Worm (Caenorhabditis elegans) whole organism, late embryonic: ENCODE results near the gene T14B4.19.

Source experiments
- C38D4.7 ChIP-seq: fragments of 200-800 bp; sonication (Bioruptor generic); optimal IDR thresholded peaks from 2 replicates; lab custom pipeline; 2018; ENCODE audit warnings: mild to moderate bottlenecking, missing genetic modification characterization, moderate library complexity, missing compliant biosample characterization
- K09A11.1 ChIP-seq: sonication (generic microtip); optimal IDR thresholded peaks from 2 replicates; lab custom pipeline; 2017; ENCODE audit warnings: antibody characterized with exemption, mild to moderate bottlenecking, missing genetic modification characterization, missing compliant biosample characterization; ENCODE audit not compliant: insufficient read depth
- T23F11.4 ChIP-seq: fragments of 200-800 bp; sonication (Bioruptor generic); optimal IDR thresholded peaks from 2 replicates; lab custom pipeline; 2018; ENCODE audit warnings: mild to moderate bottlenecking, missing genetic modification characterization, missing compliant biosample characterization
- ceh-19 ChIP-seq: fragments of 200-800 bp; sonication (Bioruptor generic); optimal IDR thresholded peaks from 2 replicates; lab custom pipeline; 2018; ENCODE audit warnings: mild to moderate bottlenecking, missing genetic modification characterization, missing compliant biosample characterization
- ceh-24 ChIP-seq: sonication (generic microtip); optimal IDR thresholded peaks from 2 replicates; lab custom pipeline; 2016; ENCODE audit warnings: mild to moderate bottlenecking, missing genetic modification characterization, missing compliant biosample characterization
- ceh-34 ChIP-seq: sonication (generic microtip); optimal IDR thresholded peaks from 2 replicates; lab custom pipeline; 2016; ENCODE audit warnings: mild to moderate bottlenecking, missing genetic modification characterization, missing compliant biosample characterization
- ceh-45 ChIP-seq: fragments of 200-800 bp; sonication (Bioruptor generic); IDR thresholded peaks from 2 replicates; pipeline ENCODE4 v1.3.6; 2022; ENCODE audit warnings: missing genetic modification reagents, missing genetic modification characterization, missing compliant biosample characterization
- ceh-6 ChIP-seq: fragments of 200-800 bp; sonication (Bioruptor generic); optimal IDR thresholded peaks from 2 replicates; lab custom pipeline; 2018; ENCODE audit warnings: mild to moderate bottlenecking, missing genetic modification characterization, missing compliant biosample characterization
- ceh-9 ChIP-seq: sonication (generic microtip); optimal IDR thresholded peaks from 2 replicates; lab custom pipeline; 2016; ENCODE audit warnings: mild to moderate bottlenecking, missing genetic modification characterization, inconsistent platforms, missing compliant biosample characterization
- dmd-4 ChIP-seq: sonication (generic microtip); optimal IDR thresholded peaks from 2 replicates; lab custom pipeline; 2016; ENCODE audit warnings: borderline replicate concordance, missing genetic modification characterization, missing compliant biosample characterization
- elt-4 ChIP-seq: sonication (generic microtip); optimal IDR thresholded peaks from 2 replicates; lab custom pipeline; 2016; ENCODE audit warnings: missing genetic modification characterization, missing compliant biosample characterization
- ets-4 ChIP-seq: sonication (generic microtip); optimal IDR thresholded peaks from 2 replicates; lab custom pipeline; 2016; ENCODE audit warnings: missing genetic modification characterization, missing compliant biosample characterization
- eyg-1 ChIP-seq: sonication (generic microtip); optimal IDR thresholded peaks from 2 replicates; lab custom pipeline; 2016; ENCODE audit warnings: missing genotype, missing genetic modification characterization, missing compliant biosample characterization
- fax-1 ChIP-seq: sonication (generic microtip); optimal IDR thresholded peaks from 2 replicates; lab custom pipeline; 2016; ENCODE audit warnings: missing genotype, missing genetic modification characterization, missing compliant biosample characterization
- fkh-10 ChIP-seq: fragments of 150-350 bp; optimal IDR thresholded peaks from 2 replicates; lab custom pipeline; 2014; ENCODE audit warnings: missing biosample characterization, missing genetic modification reagents, missing genetic modification characterization
- gmeb-2 ChIP-seq: sonication (generic microtip); optimal IDR thresholded peaks from 2 replicates; lab custom pipeline; 2016; ENCODE audit warnings: missing genetic modification characterization, inconsistent platforms, missing compliant biosample characterization
- hlh-13 ChIP-seq: fragments of 200-800 bp; sonication (Bioruptor generic); optimal IDR thresholded peaks from 2 replicates; lab custom pipeline; 2018; ENCODE audit warnings: mild to moderate bottlenecking, missing genetic modification characterization, missing compliant biosample characterization
- hlh-15 ChIP-seq: sonication (generic microtip); optimal IDR thresholded peaks from 2 replicates; lab custom pipeline; 2016; ENCODE audit warnings: missing genetic modification characterization, missing compliant biosample characterization
- lim-6 ChIP-seq: sonication (generic microtip); optimal IDR thresholded peaks from 2 replicates; lab custom pipeline; 2016; ENCODE audit warnings: missing genetic modification characterization, missing compliant biosample characterization
- lin-11 ChIP-seq: fragments of 200-800 bp; sonication (Bioruptor generic); optimal IDR thresholded peaks from 2 replicates; lab custom pipeline; 2018; ENCODE audit warnings: mild to moderate bottlenecking, missing genetic modification characterization, missing compliant biosample characterization
- nfya-1 ChIP-seq: sonication (generic microtip); optimal IDR thresholded peaks from 2 replicates; lab custom pipeline; 2017; ENCODE audit warnings: missing genetic modification characterization, mild to moderate bottlenecking, missing compliant biosample characterization, antibody characterized with exemption, moderate library complexity
- nhr-11 ChIP-seq: fragments of 150-350 bp; optimal IDR thresholded peaks from 2 replicates; lab custom pipeline; 2014; ENCODE audit warnings: missing biosample characterization, missing genetic modification characterization
- npax-4 ChIP-seq: sonication (generic microtip); optimal IDR thresholded peaks from 2 replicates; lab custom pipeline; 2016; ENCODE audit warnings: missing genetic modification characterization, missing compliant biosample characterization
- odd-2 ChIP-seq: sonication (generic microtip); optimal IDR thresholded peaks from 2 replicates; lab custom pipeline; 2017; ENCODE audit warnings: antibody characterized with exemption, mild to moderate bottlenecking, missing genetic modification characterization, missing compliant biosample characterization
- pag-3 ChIP-seq: sonication (generic microtip); optimal IDR thresholded peaks from 2 replicates; lab custom pipeline; 2016; ENCODE audit warnings: missing compliant biosample characterization, missing genetic modification characterization, borderline replicate concordance
- pha-4 ChIP-seq: fragments of 150-350 bp; optimal IDR thresholded peaks from 2 replicates; lab custom pipeline; 2018; ENCODE audit warnings: missing biosample characterization, missing genetic modification reagents, missing genetic modification characterization
- pros-1 ChIP-seq: fragments of 150-350 bp; optimal IDR thresholded peaks from 2 replicates; lab custom pipeline; 2014; ENCODE audit warnings: missing biosample characterization, missing genetic modification reagents, missing genetic modification characterization
- ref-2 ChIP-seq: sonication (generic microtip); optimal IDR thresholded peaks from 2 replicates; lab custom pipeline; 2016; ENCODE audit warnings: missing genetic modification characterization, missing compliant biosample characterization
- sox-2 ChIP-seq: fragments of 200-800 bp; sonication (Bioruptor generic); IDR thresholded peaks from 2 replicates; pipeline ENCODE4 v1.3.6; 2022; ENCODE audit warnings: missing genetic modification reagents, missing genetic modification characterization, missing compliant biosample characterization
- sox-4 ChIP-seq: sonication (generic microtip); optimal IDR thresholded peaks from 2 replicates; lab custom pipeline; 2017; ENCODE audit warnings: mild to moderate bottlenecking, missing genetic modification characterization, inconsistent platforms, missing compliant biosample characterization
- tbx-2 ChIP-seq: sonication (generic microtip); optimal IDR thresholded peaks from 2 replicates; lab custom pipeline; 2016; ENCODE audit warnings: missing genetic modification characterization, missing compliant biosample characterization
- ttx-3 ChIP-seq: sonication (generic microtip); optimal IDR thresholded peaks from 2 replicates; lab custom pipeline; 2016; ENCODE audit warnings: missing genetic modification reagents, missing genetic modification characterization, missing compliant biosample characterization
- unc-55 ChIP-seq: sonication (generic microtip); optimal IDR thresholded peaks from 2 replicates; lab custom pipeline; 2017; ENCODE audit warnings: missing biosample characterization, missing genetic modification reagents, missing genetic modification characterization
- unc-86 ChIP-seq: sonication (generic microtip); optimal IDR thresholded peaks from 2 replicates; lab custom pipeline; 2016; ENCODE audit warnings: missing genetic modification characterization, missing compliant biosample characterization

T14B4.19 gene

ce11 chrII:6752027-6752426, 39.3 kb upstream of the T14B4.19 start, which contains the start of gene F41G3.19 (continued):
- no peak for TF ChIP-seq C38D4.7 (GFP tag; lab: Kevin White, UChicago)
- TF ChIP-seq, all 69 proteins: peak for 0

ce11 chrII:6750929-6751328, 38.2 kb upstream of the T14B4.19 start, which contains the start of gene F41G3.20:
TSS of gene F41G3.20 (minus strand) at chrII:6751029.
- TF ChIP-seq pha-4 (tag; lab: Kevin White, UChicago) = no peak
- TF ChIP-seq tbx-2 (tag; lab: Kevin White, UChicago) = no peak
- TF ChIP-seq hlh-13 (GFP tag; lab: Kevin White, UChicago) = no peak
- no peak for TF ChIP-seq hlh-15 (tag; lab: Kevin White, UChicago)
- no peak for TF ChIP-seq dmd-4 (tag; lab: Kevin White, UChicago)
- TF ChIP-seq, all 69 proteins: peak for 0

ce11 chrII:6749422-6749821, 36.7 kb upstream of the T14B4.19 start, which contains the start of gene F41G3.10:
TSS of gene F41G3.10 (minus strand) at chrII:6749522.
- TF ChIP-seq elt-4 = no peak
- no peak for TF ChIP-seq sox-4 (tag; lab: Kevin White, UChicago)
- no peak for TF ChIP-seq ref-2 (tag; lab: Kevin White, UChicago)
- no peak for TF ChIP-seq eyg-1 (tag; lab: Kevin White, UChicago)
- no peak for TF ChIP-seq fkh-10 (GFP tag; lab: Kevin White, UChicago)
- TF ChIP-seq, all 69 proteins: peak for 0

- TF ChIP-seq nhr-11 = no peak
- no peak for TF ChIP-seq pha-4 (tag; lab: Kevin White, UChicago)
- TF ChIP-seq ceh-24 (tag; lab: Kevin White, UChicago) = no peak
- no peak for TF ChIP-seq T23F11.4
- no peak for TF ChIP-seq lin-11 (tag; lab: Kevin White, UChicago)
- no peak for TF ChIP-seq K09A11.1
- no peak for TF ChIP-seq fax-1 (tag; lab: Kevin White, UChicago)
- no peak for TF ChIP-seq sox-2 (GFP tag; lab: Robert Waterston, UW)
- TF ChIP-seq, all 69 proteins: peak for 0
These were observed 33.7 kb upstream of the T14B4.19 start, which contains the start of gene F41G3.5 for ce11 chrII:6746404-6746803. TSS of gene F41G3.5 (plus strand) at chrII:6746704.

- no peak for TF ChIP-seq npax-4 (tag; lab: Kevin White, UChicago)
- no peak for TF ChIP-seq ceh-45 (GFP tag; lab: Robert Waterston, UW)
- no peak for TF ChIP-seq pros-1 (tag; lab: Kevin White, UChicago)
- TF ChIP-seq sox-4 (tag; lab: Kevin White, UChicago) = no peak
- TF ChIP-seq pag-3 (tag; lab: Kevin White, UChicago) = no peak
- TF ChIP-seq ets-4 (tag; lab: Kevin White, UChicago) = no peak
- TF ChIP-seq lim-6 (tag; lab: Kevin White, UChicago) = no peak
- TF ChIP-seq ceh-6 (GFP tag; lab: Kevin White, UChicago) = no peak
- no peak for TF ChIP-seq nfya-1 (tag; lab: Kevin White, UChicago)
- no peak for TF ChIP-seq gmeb-2 (tag; lab: Kevin White, UChicago)
- no peak for TF ChIP-seq unc-55 (GFP tag; lab: Kevin White, UChicago)
- TF ChIP-seq hlh-13 (GFP tag; lab: Kevin White, UChicago) = no peak
- no peak for TF ChIP-seq ceh-19 (GFP tag; lab: Kevin White, UChicago)
- TF ChIP-seq sox-2 (GFP tag; lab: Robert Waterston, UW) = no peak
- TF ChIP-seq odd-2 (tag; lab: Kevin White, UChicago) = no peak
- TF ChIP-seq ceh-9 (tag; lab: Kevin White, UChicago) = no peak
- TF ChIP-seq ttx-3 (tag; lab: Kevin White, UChicago) = no peak
- TF ChIP-seq lin-11 (tag; lab: Kevin White, UChicago) = no peak
- TF ChIP-seq ceh-34 (tag; lab: Kevin White, UChicago) = no peak
- no peak for TF ChIP-seq unc-86 (tag; lab: Kevin White, UChicago)
These were observed 33.1 kb upstream of the T14B4.19 start, which contains the start of gene ins-14 for ce11 chrII:6745783-6746182. TSS of gene ins-14 (minus strand) at chrII:6745814.
